Fruit fly (Drosophila melanogaster): ENCODE data around the gene CG13775.

DNA sequence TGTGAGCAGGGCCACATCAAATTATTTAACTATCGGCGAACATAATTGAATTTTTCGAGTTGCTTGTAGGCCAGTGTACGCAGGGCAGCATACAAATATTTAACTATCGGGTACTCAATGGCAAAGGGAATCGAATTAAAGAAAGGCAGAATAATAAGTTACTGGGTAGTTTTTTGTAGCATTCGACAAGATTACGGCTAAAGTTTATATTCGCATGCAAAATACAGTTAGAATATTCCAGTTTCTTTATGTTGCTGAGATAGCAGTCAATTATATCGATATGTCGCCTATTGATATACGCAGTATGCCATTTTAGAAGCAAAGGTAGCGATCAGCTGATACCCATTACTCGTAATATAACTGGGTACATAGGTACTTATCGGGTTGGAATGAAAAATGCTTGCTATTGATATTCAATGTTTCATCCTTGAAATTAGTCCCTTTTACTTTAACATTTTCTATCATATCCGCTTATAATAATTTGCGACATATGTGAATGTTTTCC is 11.3 kb upstream of the CG13775 start:
- no peak for TF ChIP-seq Hr96 (GFP tag; optimal IDR thresholded peaks at IDR 0.05)
- TF ChIP-seq kay (GFP tag; ENCODE audit: borderline replicate concordance) = no peak
- TF ChIP-seq CG5204 (GFP tag; optimal IDR thresholded peaks at IDR 0.05) = no peak
- no peak for TF ChIP-seq ovo (GFP tag; optimal IDR thresholded peaks at IDR 0.05)
- no peak for TF ChIP-seq toe (GFP tag; optimal IDR thresholded peaks at IDR 0.05)
- peak; percentile 28 for TF ChIP-seq CG7101 (tag; optimal IDR thresholded peaks at IDR 0.05)
- TF ChIP-seq cnc (optimal IDR thresholded peaks at IDR 0.05) = no peak
- TF ChIP-seq CG7045 (GFP tag; optimal IDR thresholded peaks at IDR 0.05) = no peak
- peak; percentile 36 for TF ChIP-seq tj (GFP tag; optimal IDR thresholded peaks at IDR 0.05)
- no peak for TF ChIP-seq Mnt (GFP tag; optimal IDR thresholded peaks at IDR 0.05)
